Worm (Caenorhabditis elegans) whole organism, midembryonic: ENCODE data around the gene Y69A2AR.16.

Experiments
- T22C8.4 ChIP-seq: fragments of 200-800 bp; sonication (Bioruptor generic); IDR thresholded peaks from 2 replicates; pipeline ENCODE4 v1.3.6; 2022; ENCODE audit warnings: missing genetic modification characterization, missing compliant biosample characterization
- cog-1 ChIP-seq: sonication (generic microtip); optimal IDR thresholded peaks from 2 replicates; lab custom pipeline; 2016; ENCODE audit warnings: missing genetic modification characterization, missing compliant biosample characterization
- flt-1 ChIP-seq: fragments of 200-800 bp; sonication (Bioruptor generic); IDR thresholded peaks from 2 replicates; pipeline ENCODE4 v1.3.6; 2022; ENCODE audit warnings: missing genetic modification characterization, missing compliant biosample characterization
- klf-2 ChIP-seq: fragments of 200-800 bp; sonication (Bioruptor generic); conservative IDR thresholded peaks from 2 replicates; pipeline ENCODE4 v1.3.6; 2022; ENCODE audit warnings: missing genetic modification reagents, missing genetic modification characterization, missing compliant biosample characterization
- med-1 ChIP-seq: sonication (generic microtip); optimal IDR thresholded peaks from 2 replicates; lab custom pipeline; 2017; ENCODE audit warnings: missing genetic modification characterization, mild to moderate bottlenecking, missing compliant biosample characterization, antibody characterized with exemption, missing genetic modification reagents; ENCODE audit not compliant: insufficient read depth
- ref-1 ChIP-seq: fragments of 200-800 bp; sonication (Bioruptor generic); conservative IDR thresholded peaks from 2 replicates; pipeline ENCODE4 v1.3.6; 2022; ENCODE audit warnings: missing genetic modification reagents, missing genetic modification characterization, missing compliant biosample characterization
- tab-1 ChIP-seq: fragments of 200-800 bp; sonication (Bioruptor generic); IDR thresholded peaks from 2 replicates; pipeline ENCODE4 v1.3.6; 2022; ENCODE audit warnings: missing genetic modification characterization, missing compliant biosample characterization
- ztf-23 ChIP-seq: fragments of 200-800 bp; sonication (Bioruptor generic); IDR thresholded peaks from 2 replicates; pipeline ENCODE4 v1.3.6; 2022; ENCODE audit warnings: missing genetic modification reagents, missing genetic modification characterization, missing compliant biosample characterization
- ztf-29 ChIP-seq: fragments of 200-800 bp; sonication (Bioruptor generic); IDR thresholded peaks from 2 replicates; pipeline ENCODE4 v1.3.6; 2022; ENCODE audit warnings: missing genetic modification reagents, missing genetic modification characterization, missing compliant biosample characterization

Gene Y69A2AR.16

ce11 chrIV:2476386-2476785, 21.2 kb upstream of the Y69A2AR.16 start, which contains the start of gene grd-16:
Gene grd-16 (plus strand): TSS chrIV:2476686.
- TF ChIP-seq T22C8.4 (GFP tag; lab: Robert Waterston, UW) (no peak), ref-1 (GFP tag; lab: Robert Waterston, UW) (no peak), ztf-29 (no peak), cog-1 (tag; lab: Kevin White, UChicago) (no peak), ztf-23 (GFP tag; lab: Robert Waterston, UW) (no peak), med-1 (GFP tag; lab: Kevin White, UChicago) (no peak), tab-1 (GFP tag; lab: Robert Waterston, UW) (no peak), flt-1 (GFP tag; lab: Robert Waterston, UW) (no peak), klf-2 (GFP tag; lab: Robert Waterston, UW) (no peak)

ce11 chrIV:2481955-2482354, 15.6 kb upstream of the Y69A2AR.16 start, which contains the start of gene Y69A2AL.2:
Gene Y69A2AL.2 (plus strand): TSS chrIV:2482255.
- TF ChIP-seq med-1 (GFP tag; lab: Kevin White, UChicago) (no peak), ztf-23 (GFP tag; lab: Robert Waterston, UW) (no peak), ztf-29 (no peak), klf-2 (GFP tag; lab: Robert Waterston, UW) (no peak), tab-1 (GFP tag; lab: Robert Waterston, UW) (no peak), T22C8.4 (GFP tag; lab: Robert Waterston, UW) (no peak), cog-1 (tag; lab: Kevin White, UChicago) (no peak), ref-1 (GFP tag; lab: Robert Waterston, UW) (no peak), flt-1 (GFP tag; lab: Robert Waterston, UW) (no peak)

DNA sequence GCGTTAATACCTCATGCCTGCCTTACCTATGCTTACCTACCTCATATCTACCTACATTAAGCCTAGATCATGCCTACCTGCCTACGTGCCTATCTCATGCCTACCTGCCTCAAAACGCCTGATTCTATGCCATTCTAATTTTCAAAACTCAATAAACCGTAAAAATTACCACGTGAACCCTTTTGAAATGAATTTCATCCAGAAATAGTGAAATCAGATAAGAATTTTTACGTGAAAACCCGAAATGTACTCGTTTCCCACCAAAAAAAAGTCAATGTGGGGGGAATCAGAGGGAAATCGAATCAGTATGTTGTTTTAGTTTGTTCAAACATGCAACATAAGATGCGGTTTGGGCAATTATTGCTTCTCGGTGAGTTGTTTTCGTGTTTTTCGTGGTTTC, 9.1 kb upstream of the Y69A2AR.16 start, which contains the start of gene Y69A2AR.19:
Gene Y69A2AR.19 (plus strand): TSS at position 301 of the 400 bp plus-strand sequence.
- TF ChIP-seq flt-1 (GFP tag; lab: Robert Waterston, UW) (no peak), klf-2 (GFP tag; lab: Robert Waterston, UW) (no peak), cog-1 (tag; lab: Kevin White, UChicago) (no peak), tab-1 (GFP tag; lab: Robert Waterston, UW) (no peak), T22C8.4 (GFP tag; lab: Robert Waterston, UW) (no peak), ztf-23 (GFP tag; lab: Robert Waterston, UW) (no peak), med-1 (GFP tag; lab: Kevin White, UChicago) (no peak), ztf-29 (no peak), ref-1 (GFP tag; lab: Robert Waterston, UW) (no peak)

DNA sequence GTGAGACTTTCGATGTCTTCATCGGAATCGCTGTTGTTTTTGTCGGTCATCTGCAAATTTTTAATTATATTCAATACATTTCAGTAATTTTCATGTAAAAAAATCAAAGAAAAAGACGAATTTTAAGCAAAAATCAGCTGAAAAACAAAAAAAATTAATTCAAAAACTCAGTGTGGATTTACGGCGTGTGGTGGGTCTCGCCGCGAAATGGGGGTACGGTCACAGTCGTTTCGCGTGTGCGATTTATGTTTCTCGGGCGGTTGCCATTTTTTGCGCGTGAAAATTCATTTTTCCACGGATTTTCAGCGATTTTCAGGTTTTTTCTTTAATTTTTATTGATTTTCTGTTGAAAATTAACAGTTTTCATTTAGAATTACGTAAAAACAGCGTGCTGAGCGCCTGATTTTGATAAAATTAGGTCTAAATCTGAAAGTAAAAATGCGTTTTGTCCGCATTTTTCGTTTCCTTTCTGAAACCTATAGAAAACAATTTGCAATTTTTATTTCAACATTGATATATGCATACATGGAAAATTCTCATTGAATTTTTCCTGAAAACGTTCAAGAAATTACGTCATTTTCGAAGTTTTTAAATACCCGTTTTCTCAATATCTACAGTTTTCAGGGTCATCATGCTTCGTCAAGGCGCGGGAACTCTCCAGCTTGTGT, 2.4 kb upstream of the Y69A2AR.16 start, which contains the start of the genes ccdc-12 and Y69A2AR.18:
Gene ccdc-12 (minus strand): TSS at position 57 of the 668 bp plus-strand sequence.
Gene Y69A2AR.18 (plus strand): TSS at position 618 of the 668 bp plus-strand sequence.
- TF ChIP-seq ref-1 (GFP tag; lab: Robert Waterston, UW) (no peak), T22C8.4 (GFP tag; lab: Robert Waterston, UW) (no peak), flt-1 (GFP tag; lab: Robert Waterston, UW) (no peak), cog-1 (tag; lab: Kevin White, UChicago) (no peak), ztf-23 (GFP tag; lab: Robert Waterston, UW) (no peak), med-1 (GFP tag; lab: Kevin White, UChicago) (no peak), klf-2 (GFP tag; lab: Robert Waterston, UW) (no peak), tab-1 (GFP tag; lab: Robert Waterston, UW) (no peak), ztf-29 (no peak)

- TF ChIP-seq klf-2 (GFP tag; lab: Robert Waterston, UW) (no peak), ztf-23 (GFP tag; lab: Robert Waterston, UW) (no peak), tab-1 (GFP tag; lab: Robert Waterston, UW) (no peak), med-1 (GFP tag; lab: Kevin White, UChicago) (no peak), cog-1 (tag; lab: Kevin White, UChicago) (no peak), ztf-29 (no peak), ref-1 (GFP tag; lab: Robert Waterston, UW) (no peak), T22C8.4 (GFP tag; lab: Robert Waterston, UW) (no peak), flt-1 (GFP tag; lab: Robert Waterston, UW) (no peak)
These were observed 1.5 kb upstream of the Y69A2AR.16 start for ce11 chrIV:2496084-2496483.

ce11 chrIV:2507824-2508223, 10.2 kb downstream of the Y69A2AR.16 start, which contains the start of gene Y69A2AR.22:
Gene Y69A2AR.22 (minus strand): TSS chrIV:2507924.
- TF ChIP-seq klf-2 (GFP tag; lab: Robert Waterston, UW) (no peak), T22C8.4 (GFP tag; lab: Robert Waterston, UW) (no peak), ztf-29 (no peak), tab-1 (GFP tag; lab: Robert Waterston, UW) (no peak), flt-1 (GFP tag; lab: Robert Waterston, UW) (no peak), cog-1 (tag; lab: Kevin White, UChicago) (no peak), ref-1 (GFP tag; lab: Robert Waterston, UW) (no peak), ztf-23 (GFP tag; lab: Robert Waterston, UW) (no peak), med-1 (GFP tag; lab: Kevin White, UChicago) (no peak)

- TF ChIP-seq med-1 (GFP tag; lab: Kevin White, UChicago): no peak
- no peak for TF ChIP-seq ztf-29
- TF ChIP-seq tab-1 (GFP tag; lab: Robert Waterston, UW): no peak
- TF ChIP-seq ztf-23 (GFP tag; lab: Robert Waterston, UW): no peak
- TF ChIP-seq klf-2 (GFP tag; lab: Robert Waterston, UW): no peak
- TF ChIP-seq T22C8.4 (GFP tag; lab: Robert Waterston, UW): peak; percentile 79
- TF ChIP-seq flt-1 (GFP tag; lab: Robert Waterston, UW): no peak
- TF ChIP-seq cog-1 (tag; lab: Kevin White, UChicago): no peak
These were observed 29.2 kb downstream of the Y69A2AR.16 start for ce11 chrIV:2526836-2527235.

DNA sequence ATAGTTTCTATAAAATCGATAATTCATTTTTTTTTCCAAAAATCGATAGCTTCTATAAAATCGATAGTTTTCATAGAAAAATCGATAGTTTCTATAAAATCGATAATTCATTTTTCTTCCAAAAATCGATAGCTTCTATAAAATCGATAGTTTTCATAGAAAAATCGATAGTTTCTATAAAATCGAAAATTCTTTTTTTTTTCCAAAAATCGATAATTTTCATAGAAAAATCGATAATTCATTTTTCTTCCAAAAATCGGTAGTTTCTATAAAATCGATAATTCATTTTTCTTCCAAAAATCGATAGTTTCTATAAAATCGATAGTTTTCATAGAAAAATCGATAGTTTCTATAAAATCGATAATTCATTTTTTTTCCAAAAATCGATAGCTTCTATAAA, 31.1 kb downstream of the Y69A2AR.16 start:
- TF ChIP-seq T22C8.4 (GFP tag; lab: Robert Waterston, UW): peak; percentile 26; the same call in 1 of the 2 replicates
